Worm (Caenorhabditis elegans) whole organism, early embryonic: Measurements from ENCODE around the gene lbp-9.

Experiments
- B0310.2 ChIP-seq: sonication (generic microtip); optimal IDR thresholded peaks from 2 replicates; lab custom pipeline; 2016; ENCODE audit warnings: mild to moderate bottlenecking, missing genetic modification characterization, missing compliant biosample characterization
- F13C5.2 ChIP-seq: sonication (generic microtip); optimal IDR thresholded peaks from 2 replicates; lab custom pipeline; 2017; ENCODE audit warnings: mild to moderate bottlenecking, missing genetic modification characterization, inconsistent platforms, missing compliant biosample characterization
- aly-1 ChIP-seq: sonication (generic microtip); optimal IDR thresholded peaks from 2 replicates; lab custom pipeline; 2016; ENCODE audit warnings: missing genetic modification characterization, missing compliant biosample characterization
- ama-1 ChIP-seq: fragments of 150-350 bp; optimal IDR thresholded peaks from 2 replicates; lab custom pipeline; 2014
- ceh-13 ChIP-seq: fragments of 200-800 bp; sonication (Bioruptor generic); optimal IDR thresholded peaks from 2 replicates; lab custom pipeline; 2018; ENCODE audit warnings: mild to moderate bottlenecking, missing genetic modification characterization, missing compliant biosample characterization
- ceh-36 ChIP-seq: sonication (generic microtip); optimal IDR thresholded peaks from 2 replicates; lab custom pipeline; 2016; ENCODE audit warnings: missing genetic modification characterization, inconsistent platforms, missing compliant biosample characterization
- ets-7 ChIP-seq: sonication (generic microtip); optimal IDR thresholded peaks from 2 replicates; lab custom pipeline; 2016; ENCODE audit warnings: missing genotype, missing genetic modification characterization, missing compliant biosample characterization
- flt-1 ChIP-seq: fragments of 200-800 bp; sonication (Bioruptor generic); IDR thresholded peaks from 2 replicates; pipeline ENCODE4 v1.3.6; 2022; ENCODE audit warnings: missing genetic modification characterization, missing compliant biosample characterization
- hmbx-1 ChIP-seq: sonication (generic microtip); optimal IDR thresholded peaks from 2 replicates; lab custom pipeline; 2016; ENCODE audit warnings: mild to moderate bottlenecking, missing genetic modification characterization, missing compliant biosample characterization
- hmg-4 ChIP-seq: fragments of 200-800 bp; sonication (Bioruptor generic); optimal IDR thresholded peaks from 2 replicates; lab custom pipeline; 2018; ENCODE audit warnings: mild to moderate bottlenecking, missing genetic modification characterization, missing compliant biosample characterization
- hnd-1 ChIP-seq: sonication (generic microtip); optimal IDR thresholded peaks from 2 replicates; lab custom pipeline; 2016; ENCODE audit warnings: missing genetic modification characterization, missing compliant biosample characterization
- pes-1 ChIP-seq: fragments of 200-800 bp; sonication (Bioruptor generic); IDR thresholded peaks from 2 replicates; pipeline ENCODE4 v1.3.6; 2022; ENCODE audit warnings: missing genetic modification reagents, missing genetic modification characterization, missing compliant biosample characterization
- scrt-1 ChIP-seq: fragments of 200-800 bp; sonication (Bioruptor generic); IDR thresholded peaks from 2 replicates; pipeline ENCODE4 v1.3.6; 2022; ENCODE audit warnings: missing genetic modification characterization, missing compliant biosample characterization
- sea-1 ChIP-seq: fragments of 200-800 bp; sonication (Bioruptor generic); conservative IDR thresholded peaks from 2 replicates; pipeline ENCODE4 v1.3.6; 2022; ENCODE audit warnings: missing genetic modification characterization, missing compliant biosample characterization
- tbx-11 ChIP-seq: fragments of 200-800 bp; sonication (Bioruptor generic); IDR thresholded peaks from 2 replicates; pipeline ENCODE4 v1.3.6; 2022; ENCODE audit warnings: missing genetic modification characterization, missing compliant biosample characterization
- tbx-37 ChIP-seq: fragments of 200-800 bp; sonication (Bioruptor generic); conservative IDR thresholded peaks from 2 replicates; pipeline ENCODE4 v1.3.6; 2022; ENCODE audit warnings: missing genetic modification reagents, missing genetic modification characterization, missing compliant biosample characterization
- tra-4 ChIP-seq: sonication (generic microtip); optimal IDR thresholded peaks from 2 replicates; lab custom pipeline; 2017; ENCODE audit warnings: missing genetic modification characterization, missing compliant biosample characterization

The lbp-9 gene

DNA sequence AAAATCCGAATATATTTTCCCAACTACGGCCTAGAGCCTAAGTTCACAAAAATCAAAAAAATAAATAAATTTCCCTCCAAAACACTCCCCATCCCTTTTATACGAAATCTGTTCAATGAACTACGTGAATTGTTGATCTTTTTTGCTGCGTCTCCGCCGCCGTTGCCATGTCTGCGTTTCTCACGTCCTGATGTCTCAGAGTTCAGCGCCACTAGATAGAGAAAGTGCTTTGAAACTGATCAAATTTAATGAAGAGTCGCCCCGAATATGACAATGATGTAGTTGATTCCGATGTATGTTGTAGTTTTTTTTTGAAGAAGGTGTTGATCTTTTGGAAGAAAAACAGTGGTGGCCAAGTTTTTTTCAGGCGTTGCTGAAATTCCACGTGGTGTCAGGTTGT, 14.0 kb upstream of the lbp-9 start:
- TF ChIP-seq flt-1 (GFP tag; lab: Robert Waterston, UW) (no peak), ets-7 (no peak), scrt-1 (no peak), aly-1 (tag; lab: Kevin White, UChicago) (no peak), B0310.2 (tag; lab: Kevin White, UChicago) (no peak), ceh-13 (GFP tag; lab: Kevin White, UChicago) (no peak), tra-4 (tag; lab: Kevin White, UChicago) (no peak), tbx-11 (GFP tag; lab: Robert Waterston, UW) (no peak), sea-1 (no peak), ama-1 (lab: Kevin White, UChicago) (no peak), hnd-1 (tag; lab: Kevin White, UChicago) (no peak), ceh-36 (tag; lab: Kevin White, UChicago) (no peak)

DNA sequence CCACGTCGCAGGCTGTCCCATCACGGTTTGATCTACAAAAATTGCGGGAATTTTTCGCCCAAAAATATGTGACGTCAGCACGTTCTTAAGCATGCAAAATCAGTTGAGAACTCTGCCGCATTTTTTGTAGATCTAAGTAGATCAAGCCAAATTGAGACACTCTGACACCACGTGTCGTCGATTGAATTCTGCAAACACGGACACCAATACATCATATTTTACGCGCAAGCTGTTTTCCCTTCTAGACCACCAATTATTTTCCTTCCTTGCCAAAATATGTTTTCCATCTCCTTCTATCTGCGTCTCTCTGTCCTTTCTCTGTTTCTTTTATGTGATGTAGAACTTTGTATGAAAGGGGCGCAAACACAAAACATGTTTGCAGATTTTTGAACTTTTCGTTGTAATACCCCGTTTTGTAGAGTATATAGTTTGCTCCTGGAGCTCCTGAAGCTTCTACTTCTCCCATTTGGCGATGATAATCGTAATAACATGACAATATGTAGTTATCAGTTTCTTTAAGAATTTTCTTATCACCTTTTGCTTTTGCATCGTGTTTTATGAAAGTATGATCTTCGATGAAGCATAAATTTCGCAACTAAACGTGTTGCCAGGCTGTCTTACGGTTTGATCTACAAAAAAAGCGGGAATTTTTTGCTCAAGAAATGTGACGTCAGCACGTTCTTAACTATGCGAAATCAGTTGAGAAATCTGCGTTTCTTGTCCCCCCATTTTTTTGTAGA, 12.3 kb upstream of the lbp-9 start:
- no peak for TF ChIP-seq B0310.2 (tag; lab: Kevin White, UChicago)
- TF ChIP-seq tra-4 (tag; lab: Kevin White, UChicago), result no peak
- TF ChIP-seq tbx-37 (GFP tag; lab: Robert Waterston, UW), result no peak
- no peak for TF ChIP-seq scrt-1
- no peak for TF ChIP-seq sea-1

DNA sequence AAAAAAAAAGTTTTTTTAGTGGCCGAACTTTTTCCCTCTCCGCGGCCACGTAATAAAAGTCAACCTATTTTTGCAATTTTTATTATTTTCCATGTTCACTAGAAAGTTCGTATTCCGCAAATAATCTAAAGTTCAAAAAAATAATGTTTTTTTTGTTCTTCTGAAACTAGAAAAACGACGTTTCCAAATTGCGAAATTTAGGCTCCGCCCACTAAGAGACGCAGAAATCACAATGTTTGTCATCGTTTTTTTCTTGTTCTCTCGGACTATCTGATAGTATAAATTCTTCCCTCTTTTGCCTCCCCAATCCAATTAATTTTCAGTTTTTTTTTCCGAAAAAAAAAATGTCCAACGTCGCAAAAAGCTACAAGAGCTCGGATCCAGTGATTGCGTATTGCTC, 10.9 kb upstream of the lbp-9 start, which contains the start of gene comt-3:
comt-3 (plus strand) TSS at position 214 of the 400 bp plus-strand sequence.
- TF ChIP-seq hnd-1 (tag; lab: Kevin White, UChicago) (no peak), pes-1 (GFP tag; lab: Robert Waterston, UW) (no peak), scrt-1 (no peak), F13C5.2 (tag; lab: Kevin White, UChicago) (no peak), flt-1 (GFP tag; lab: Robert Waterston, UW) (no peak), tbx-11 (GFP tag; lab: Robert Waterston, UW) (no peak), tra-4 (tag; lab: Kevin White, UChicago) (no peak), ama-1 (lab: Kevin White, UChicago) (no peak), sea-1 (no peak)

DNA sequence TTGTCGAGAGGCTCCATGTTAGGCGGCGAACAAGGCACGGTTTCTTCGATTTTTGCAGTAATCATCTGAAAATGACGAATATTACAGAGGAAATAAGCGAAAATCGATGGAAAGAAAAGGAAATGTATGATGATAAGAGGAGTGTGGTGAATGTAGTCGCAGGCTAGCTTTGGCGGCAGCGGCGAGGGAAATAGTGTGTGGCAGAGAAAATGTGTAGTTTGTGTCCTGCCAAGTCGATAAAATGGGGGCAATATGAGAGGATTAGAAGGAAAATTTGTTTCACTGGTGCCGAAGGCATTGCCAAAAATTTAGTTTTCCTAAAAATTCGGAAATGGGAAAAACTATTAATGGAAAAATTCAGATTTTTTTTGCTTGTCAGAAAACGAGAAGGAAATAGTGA, 1.5 kb upstream of the lbp-9 start, which contains the start of gene nhr-86:
nhr-86 (minus strand) TSS at position 71 of the 400 bp plus-strand sequence.
- TF ChIP-seq sea-1 (no peak), hmg-4 (GFP tag; lab: Kevin White, UChicago) (no peak), tbx-11 (GFP tag; lab: Robert Waterston, UW) (no peak), pes-1 (GFP tag; lab: Robert Waterston, UW) (no peak), F13C5.2 (tag; lab: Kevin White, UChicago) (no peak), ets-7 (no peak), B0310.2 (tag; lab: Kevin White, UChicago) (no peak), scrt-1 (no peak), ceh-36 (tag; lab: Kevin White, UChicago) (no peak), tra-4 (tag; lab: Kevin White, UChicago) (no peak), aly-1 (tag; lab: Kevin White, UChicago) (no peak), ama-1 (lab: Kevin White, UChicago) (no peak), ceh-13 (GFP tag; lab: Kevin White, UChicago) (no peak), hnd-1 (tag; lab: Kevin White, UChicago) (no peak), hmbx-1 (no peak), tbx-37 (GFP tag; lab: Robert Waterston, UW) (no peak), flt-1 (GFP tag; lab: Robert Waterston, UW) (no peak)

DNA sequence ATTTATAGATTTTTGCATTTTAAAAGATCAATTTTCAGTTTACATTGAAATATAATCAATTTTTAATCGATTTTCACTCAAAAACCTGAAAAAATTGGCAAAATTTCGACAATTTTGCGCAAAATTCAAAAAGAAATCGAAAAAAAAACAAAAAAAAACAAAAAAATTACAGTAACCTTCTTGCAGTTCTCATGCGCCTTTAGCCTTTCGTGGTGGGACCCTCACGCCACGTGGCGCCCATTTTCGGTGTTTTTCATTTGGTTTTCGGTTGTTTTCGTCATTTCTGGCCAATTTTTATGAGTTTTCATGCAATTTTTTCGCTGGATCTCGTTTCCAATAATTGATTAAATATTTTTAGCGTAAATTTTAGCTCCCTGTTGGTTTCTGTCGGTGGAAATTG, 830 bp upstream of the lbp-9 start:
- TF ChIP-seq sea-1 (no peak), hmbx-1 (no peak), aly-1 (tag; lab: Kevin White, UChicago) (no peak), ceh-36 (tag; lab: Kevin White, UChicago) (no peak), hnd-1 (tag; lab: Kevin White, UChicago) (no peak), F13C5.2 (tag; lab: Kevin White, UChicago) (no peak), hmg-4 (GFP tag; lab: Kevin White, UChicago) (no peak), ceh-13 (GFP tag; lab: Kevin White, UChicago) (no peak), ets-7 (no peak), ama-1 (lab: Kevin White, UChicago) (no peak), tra-4 (tag; lab: Kevin White, UChicago) (no peak), scrt-1 (no peak), tbx-11 (GFP tag; lab: Robert Waterston, UW) (no peak), flt-1 (GFP tag; lab: Robert Waterston, UW) (no peak), tbx-37 (GFP tag; lab: Robert Waterston, UW) (no peak), B0310.2 (tag; lab: Kevin White, UChicago) (no peak), pes-1 (GFP tag; lab: Robert Waterston, UW) (no peak)

DNA sequence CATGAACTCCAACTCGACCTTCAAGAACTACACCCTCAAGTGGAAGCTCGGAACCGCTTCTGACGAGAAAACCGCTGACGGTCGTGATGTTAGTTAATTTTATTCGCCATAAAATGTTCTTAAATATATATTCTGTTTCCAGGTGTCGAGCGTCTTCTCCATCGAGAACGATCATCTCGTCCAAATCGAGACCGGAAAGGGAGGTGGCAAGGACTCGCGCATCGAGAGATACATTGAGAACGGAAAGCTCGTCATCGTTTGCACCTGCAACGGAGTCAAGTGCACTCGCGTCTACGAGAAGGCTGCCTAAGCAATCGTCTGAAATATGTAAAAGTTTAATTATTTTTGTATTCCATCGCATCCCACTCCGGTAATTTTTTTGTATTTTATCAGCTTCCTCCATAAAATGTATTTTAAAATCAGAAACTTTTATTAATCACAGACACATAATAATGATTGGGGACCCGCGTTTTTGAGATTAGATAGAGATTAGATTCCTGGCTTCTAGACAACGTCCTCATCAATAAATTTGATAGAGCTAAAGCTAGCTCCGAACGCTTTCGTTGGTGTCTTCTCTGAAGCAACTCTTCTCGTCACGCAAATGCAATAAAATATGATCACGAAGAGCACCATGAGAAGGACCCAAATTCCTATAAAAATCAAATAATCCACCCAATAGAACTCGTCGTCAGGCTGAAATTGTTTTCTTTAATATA, 637 bp downstream of the lbp-9 start:
- no peak for TF ChIP-seq hnd-1 (tag; lab: Kevin White, UChicago)
- no peak for TF ChIP-seq scrt-1
- no peak for TF ChIP-seq B0310.2 (tag; lab: Kevin White, UChicago)
- TF ChIP-seq tra-4 (tag; lab: Kevin White, UChicago), result no peak
- no peak for TF ChIP-seq tbx-37 (GFP tag; lab: Robert Waterston, UW)
- no peak for TF ChIP-seq F13C5.2 (tag; lab: Kevin White, UChicago)

DNA sequence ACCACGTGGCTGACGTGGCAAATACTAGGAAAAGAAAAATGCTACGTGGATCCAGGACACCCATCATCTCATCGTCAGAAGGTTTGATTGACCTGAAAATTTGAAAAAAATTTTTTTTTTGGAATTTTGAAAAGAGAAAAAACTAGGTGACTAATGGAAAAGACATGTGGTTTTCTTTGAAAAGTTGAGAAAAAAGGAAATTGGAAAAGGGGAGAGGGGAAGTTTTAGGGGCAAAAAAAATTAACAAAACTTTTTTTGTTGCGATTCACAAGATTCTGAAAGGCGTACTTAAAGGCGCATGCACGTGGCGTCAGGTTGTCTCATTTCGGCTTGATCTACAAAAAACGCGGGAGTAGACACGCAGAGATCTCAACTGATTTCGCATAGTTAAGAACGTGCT, 4.6 kb downstream of the lbp-9 start, which contains the start of gene Y40B10A.9:
Y40B10A.9 (minus strand) TSS at position 101 of the 400 bp plus-strand sequence.
- no peak for TF ChIP-seq ama-1 (lab: Kevin White, UChicago)
- no peak for TF ChIP-seq B0310.2 (tag; lab: Kevin White, UChicago)
- TF ChIP-seq hmbx-1, result no peak
- TF ChIP-seq aly-1 (tag; lab: Kevin White, UChicago), result no peak
- no peak for TF ChIP-seq tbx-37 (GFP tag; lab: Robert Waterston, UW)
- TF ChIP-seq flt-1 (GFP tag; lab: Robert Waterston, UW), result no peak
- no peak for TF ChIP-seq tbx-11 (GFP tag; lab: Robert Waterston, UW)
- TF ChIP-seq F13C5.2 (tag; lab: Kevin White, UChicago), result no peak
- no peak for TF ChIP-seq tra-4 (tag; lab: Kevin White, UChicago)
- no peak for TF ChIP-seq pes-1 (GFP tag; lab: Robert Waterston, UW)
- TF ChIP-seq hmg-4 (GFP tag; lab: Kevin White, UChicago), result no peak
- TF ChIP-seq scrt-1, result no peak
- TF ChIP-seq sea-1, result no peak
- no peak for TF ChIP-seq ets-7
- TF ChIP-seq ceh-36 (tag; lab: Kevin White, UChicago), result no peak
- TF ChIP-seq ceh-13 (GFP tag; lab: Kevin White, UChicago), result no peak
- no peak for TF ChIP-seq hnd-1 (tag; lab: Kevin White, UChicago)
